Worm (Caenorhabditis elegans) whole organism, L2 larva: ENCODE results near the gene K02G10.5.

ENCODE experiments used
- R02D3.7 ChIP-seq: fragments of 150-350 bp; optimal IDR thresholded peaks from 2 replicates; lab custom pipeline; 2014; ENCODE audit warnings: missing biosample characterization, missing genetic modification characterization
- ama-1 ChIP-seq: fragments of 150-350 bp; optimal IDR thresholded peaks from 2 replicates; lab custom pipeline; 2018; ENCODE audit warnings: inconsistent platforms
- blmp-1 ChIP-seq: sonication (generic microtip); optimal IDR thresholded peaks from 2 replicates; lab custom pipeline; 2017; ENCODE audit warnings: missing genetic modification characterization, mild to moderate bottlenecking, missing compliant biosample characterization, antibody characterized with exemption, moderate library complexity; ENCODE audit not compliant: insufficient read depth
- egl-27 ChIP-seq: sonication (generic microtip); optimal IDR thresholded peaks from 3 replicates; lab custom pipeline; 2017; ENCODE audit warnings: missing biosample characterization, missing genetic modification reagents, missing genetic modification characterization
- gmeb-1 ChIP-seq: fragments of 150-350 bp; optimal IDR thresholded peaks from 2 replicates; lab custom pipeline; 2014; ENCODE audit warnings: missing biosample characterization, missing genetic modification characterization
- lsy-2 ChIP-seq, 2 experiments: fragments of 150-350 bp in 1 of 2; sonication (generic microtip) in 1 of 2; optimal IDR thresholded peaks; 2 replicates each; lab custom pipeline; 2014 to 2017; ENCODE audit warnings: missing biosample characterization in 2 of 2, missing genetic modification characterization in 2 of 2
- nhr-21 ChIP-seq: fragments of 150-350 bp; optimal IDR thresholded peaks from 2 replicates; lab custom pipeline; 2014; ENCODE audit warnings: missing biosample characterization, missing genetic modification characterization
- sma-9 ChIP-seq, 2 experiments: fragments of 150-350 bp in 1 of 2; sonication (generic microtip) in 1 of 2; optimal IDR thresholded peaks; 2 replicates each; lab custom pipeline; 2014 to 2016; ENCODE audit warnings: missing genetic modification characterization in 2 of 2, mild to moderate bottlenecking in 1 of 2, missing biosample characterization in 1 of 2, missing compliant biosample characterization in 1 of 2, missing genetic modification reagents in 1 of 2, moderate library complexity in 1 of 2
- unc-39 ChIP-seq: fragments of 150-350 bp; optimal IDR thresholded peaks from 2 replicates; lab custom pipeline; 2014; ENCODE audit warnings: missing biosample characterization, missing genetic modification characterization
- zag-1 ChIP-seq: fragments of 150-350 bp; optimal IDR thresholded peaks from 2 replicates; lab custom pipeline; 2014; ENCODE audit warnings: missing biosample characterization, missing genetic modification characterization

DNA sequence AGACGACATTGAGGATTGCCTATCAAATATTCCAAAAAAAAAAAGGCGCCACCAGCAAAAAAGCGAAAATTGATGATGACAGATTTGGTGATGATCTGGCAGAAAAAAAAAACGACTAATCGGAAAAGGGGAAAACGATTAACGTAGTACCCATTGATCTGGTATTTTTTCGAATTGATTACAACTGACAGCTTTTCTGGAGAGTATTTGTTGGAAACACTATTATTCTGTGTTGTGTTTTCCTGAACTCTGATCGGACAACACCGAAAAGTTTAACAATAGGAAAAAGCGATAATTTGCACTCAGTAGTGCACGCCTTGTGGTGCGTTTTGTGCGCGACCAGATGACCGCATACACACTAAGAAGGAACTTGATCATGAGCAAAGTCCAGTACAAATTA lies 26.3 kb downstream of the K02G10.5 start:
- TF ChIP-seq R02D3.7 (tag; lab: Kevin White, UChicago) (no peak), ama-1 (lab: Kevin White, UChicago) (no peak), gmeb-1 (tag; lab: Kevin White, UChicago) (no peak), unc-39 (tag; lab: Kevin White, UChicago) (no peak), zag-1 (tag; lab: Kevin White, UChicago) (no peak), blmp-1 (tag; lab: Kevin White, UChicago) (no peak), egl-27 (tag; lab: Kevin White, UChicago) (no peak), sma-9 (GFP tag; optimal IDR thresholded peaks at IDR 0.05; lab: Kevin White, UChicago) (no peak), sma-9 (tag; optimal IDR thresholded peaks at IDR 0.05; lab: Kevin White, UChicago) (no peak), nhr-21 (tag; lab: Kevin White, UChicago) (no peak), lsy-2 (tag; optimal IDR thresholded peaks at IDR 0.05; lab: Kevin White, UChicago) (no peak)
